Worm (Caenorhabditis elegans) whole organism, L1 larva: ENCODE data around the gene vha-2.

Experiments used
- F16B12.6 ChIP-seq: fragments of 150-350 bp; optimal IDR thresholded peaks from 2 replicates; lab custom pipeline; 2014; ENCODE audit warnings: missing biosample characterization, missing genetic modification characterization
- aha-1 ChIP-seq: fragments of 150-350 bp; optimal IDR thresholded peaks from 2 replicates; lab custom pipeline; 2014; ENCODE audit warnings: missing biosample characterization, missing genetic modification characterization
- aly-2 ChIP-seq: fragments of 150-350 bp; optimal IDR thresholded peaks from 2 replicates; lab custom pipeline; 2014; ENCODE audit warnings: missing biosample characterization, missing genetic modification characterization
- ama-1 ChIP-seq: fragments of 150-350 bp; optimal IDR thresholded peaks from 2 replicates; lab custom pipeline; 2014
- ceh-90 ChIP-seq: sonication (generic microtip); optimal IDR thresholded peaks from 2 replicates; lab custom pipeline; 2016; ENCODE audit warnings: missing genetic modification characterization, missing compliant biosample characterization
- dpl-1 ChIP-seq, 3 experiments: fragments of 150-350 bp in 2 of 3; sonication (generic microtip) in 1 of 3; optimal IDR thresholded peaks; 2 replicates each; lab custom pipeline; 2014 to 2017; ENCODE audit warnings: missing biosample characterization in 3 of 3, missing genetic modification characterization in 3 of 3, missing genetic modification reagents in 3 of 3
- dsc-1 ChIP-seq: sonication (generic microtip); optimal IDR thresholded peaks from 2 replicates; lab custom pipeline; 2016; ENCODE audit warnings: mild to moderate bottlenecking, missing genetic modification characterization, missing compliant biosample characterization
- efl-1 ChIP-seq, 4 experiments: fragments of 150-350 bp; optimal IDR thresholded peaks in 3 of 4; peaks in 1 of 4; 1 replicate in 1 of 4; 2 replicates in 3 of 4; lab custom pipeline; 2014; ENCODE audit warnings: missing biosample characterization in 2 of 4, missing genetic modification characterization in 2 of 4, missing genetic modification reagents in 2 of 4
- efl-3 ChIP-seq: fragments of 200-800 bp; sonication (Bioruptor generic); optimal IDR thresholded peaks from 2 replicates; lab custom pipeline; 2018; ENCODE audit warnings: mild to moderate bottlenecking, missing genetic modification characterization, missing compliant biosample characterization
- elt-3 ChIP-seq, 6 experiments: fragments of 150-350 bp in 1 of 6; sonication (generic microtip); optimal IDR thresholded peaks; 2 replicates each; lab custom pipeline; 2017 to 2018; ENCODE audit warnings: missing biosample characterization in 6 of 6, missing genetic modification characterization in 6 of 6, inconsistent platforms in 1 of 6
- ets-5 ChIP-seq: fragments of 200-800 bp; sonication (Bioruptor generic); IDR thresholded peaks from 2 replicates; pipeline ENCODE4 v1.3.6; 2022; ENCODE audit warnings: missing genetic modification characterization, missing compliant biosample characterization
- fkh-10 ChIP-seq: sonication (generic microtip); optimal IDR thresholded peaks from 2 replicates; lab custom pipeline; 2017; ENCODE audit warnings: missing biosample characterization, missing genetic modification reagents, missing genetic modification characterization
- fos-1 ChIP-seq: fragments of 150-350 bp; optimal IDR thresholded peaks from 2 replicates; lab custom pipeline; 2014; ENCODE audit warnings: missing biosample characterization, missing genetic modification characterization
- irx-1 ChIP-seq: sonication (generic microtip); optimal IDR thresholded peaks from 2 replicates; lab custom pipeline; 2016; ENCODE audit warnings: missing genetic modification characterization, missing compliant biosample characterization
- isw-1 ChIP-seq: fragments of 200-800 bp; sonication (Bioruptor generic); IDR thresholded peaks from 2 replicates; pipeline ENCODE4 v1.3.6; 2022; ENCODE audit warnings: missing genetic modification characterization, missing compliant biosample characterization
- jun-1 ChIP-seq: fragments of 150-350 bp; optimal IDR thresholded peaks from 2 replicates; lab custom pipeline; 2014; ENCODE audit warnings: missing biosample characterization, missing genetic modification reagents, missing genetic modification characterization
- lin-13 ChIP-seq: fragments of 150-350 bp; optimal IDR thresholded peaks from 2 replicates; lab custom pipeline; 2014; ENCODE audit warnings: missing biosample characterization, missing genetic modification reagents, missing genetic modification characterization
- lin-14 ChIP-seq: fragments of 200-800 bp; sonication (Bioruptor generic); optimal IDR thresholded peaks from 2 replicates; lab custom pipeline; 2018; ENCODE audit warnings: mild to moderate bottlenecking, missing genetic modification characterization, moderate library complexity, missing compliant biosample characterization
- lin-35 ChIP-seq, 2 experiments: fragments of 150-350 bp; optimal IDR thresholded peaks; 2 replicates each; lab custom pipeline; 2014; ENCODE audit warnings: missing biosample characterization in 2 of 2, missing genetic modification characterization in 2 of 2, missing genetic modification reagents in 2 of 2
- lin-39 ChIP-seq: fragments of 150-350 bp; optimal IDR thresholded peaks from 2 replicates; lab custom pipeline; 2014; ENCODE audit warnings: missing biosample characterization, missing genetic modification reagents, missing genetic modification characterization
- lir-3 ChIP-seq: sonication (generic microtip); optimal IDR thresholded peaks from 2 replicates; lab custom pipeline; 2016; ENCODE audit warnings: mild to moderate bottlenecking, missing genetic modification characterization, moderate library complexity, missing compliant biosample characterization; ENCODE audit not compliant: poor library complexity
- lsy-2 ChIP-seq, 2 experiments: fragments of 150-350 bp; optimal IDR thresholded peaks; 2 replicates each; lab custom pipeline; 2014; ENCODE audit warnings: missing biosample characterization in 2 of 2, missing genetic modification characterization in 2 of 2
- mab-9 ChIP-seq: fragments of 200-800 bp; sonication (Bioruptor generic); IDR thresholded peaks from 2 replicates; pipeline ENCODE4 v1.3.6; 2022; ENCODE audit warnings: missing genetic modification reagents, missing genetic modification characterization, missing compliant biosample characterization
- mep-1 ChIP-seq: fragments of 150-350 bp; optimal IDR thresholded peaks from 2 replicates; lab custom pipeline; 2014; ENCODE audit warnings: missing biosample characterization, missing genetic modification characterization
- nhr-11 ChIP-seq: fragments of 150-350 bp; optimal IDR thresholded peaks from 2 replicates; lab custom pipeline; 2014; ENCODE audit warnings: missing biosample characterization, missing genetic modification characterization
- nhr-19 ChIP-seq: fragments of 200-800 bp; sonication (Bioruptor generic); conservative IDR thresholded peaks from 2 replicates; pipeline ENCODE4 v1.3.6; 2022; ENCODE audit warnings: missing genetic modification characterization, missing compliant biosample characterization
- nhr-20 ChIP-seq: sonication (generic microtip); optimal IDR thresholded peaks from 2 replicates; lab custom pipeline; 2016; ENCODE audit warnings: mild to moderate bottlenecking, missing genetic modification characterization, missing compliant biosample characterization
- nhr-237 ChIP-seq: fragments of 150-350 bp; optimal IDR thresholded peaks from 2 replicates; lab custom pipeline; 2014; ENCODE audit warnings: missing biosample characterization, missing genetic modification characterization
- nhr-47 ChIP-seq: sonication (generic microtip); optimal IDR thresholded peaks from 2 replicates; lab custom pipeline; 2016; ENCODE audit warnings: mild to moderate bottlenecking, missing genetic modification characterization, moderate library complexity, missing compliant biosample characterization
- nhr-71 ChIP-seq: sonication (generic microtip); optimal IDR thresholded peaks from 2 replicates; lab custom pipeline; 2016; ENCODE audit warnings: mild to moderate bottlenecking, missing genetic modification characterization, moderate library complexity, missing compliant biosample characterization
- nhr-77 ChIP-seq: fragments of 150-350 bp; optimal IDR thresholded peaks from 2 replicates; lab custom pipeline; 2014; ENCODE audit warnings: missing biosample characterization, missing genetic modification characterization
- pag-3 ChIP-seq: sonication (generic microtip); optimal IDR thresholded peaks from 2 replicates; lab custom pipeline; 2017; ENCODE audit warnings: missing genetic modification characterization, mild to moderate bottlenecking, missing compliant biosample characterization, antibody characterized with exemption, borderline replicate concordance; ENCODE audit not compliant: insufficient read depth
- rnt-1 ChIP-seq: sonication (generic microtip); optimal IDR thresholded peaks from 2 replicates; lab custom pipeline; 2016; ENCODE audit warnings: mild to moderate bottlenecking, missing genetic modification characterization, moderate library complexity, missing compliant biosample characterization
- skn-1 ChIP-seq: fragments of 150-350 bp; optimal IDR thresholded peaks from 2 replicates; lab custom pipeline; 2014; ENCODE audit warnings: missing biosample characterization, missing genetic modification characterization
- snu-23 ChIP-seq: sonication (generic microtip); optimal IDR thresholded peaks from 2 replicates; lab custom pipeline; 2016; ENCODE audit warnings: missing genetic modification characterization, missing compliant biosample characterization
- sox-4 ChIP-seq: sonication (generic microtip); optimal IDR thresholded peaks from 2 replicates; lab custom pipeline; 2016; ENCODE audit warnings: missing genetic modification characterization, missing compliant biosample characterization
- sptf-1 ChIP-seq: fragments of 150-350 bp; optimal IDR thresholded peaks from 2 replicates; lab custom pipeline; 2014; ENCODE audit warnings: missing biosample characterization, missing genetic modification characterization
- sup-37 ChIP-seq: fragments of 200-800 bp; sonication (Bioruptor generic); optimal IDR thresholded peaks from 2 replicates; lab custom pipeline; 2018; ENCODE audit warnings: mild to moderate bottlenecking, missing genetic modification characterization, missing compliant biosample characterization
- tbx-2 ChIP-seq: sonication (generic microtip); optimal IDR thresholded peaks from 2 replicates; lab custom pipeline; 2016; ENCODE audit warnings: missing genetic modification characterization, missing compliant biosample characterization
- unc-130 ChIP-seq: fragments of 150-350 bp; optimal IDR thresholded peaks from 2 replicates; lab custom pipeline; 2017; ENCODE audit warnings: missing biosample characterization, missing genetic modification characterization, inconsistent platforms
- unc-98 ChIP-seq: fragments of 200-800 bp; sonication (Bioruptor generic); IDR thresholded peaks from 2 replicates; pipeline ENCODE4 v1.3.6; 2022; ENCODE audit warnings: missing genetic modification characterization, missing compliant biosample characterization
- vab-15 ChIP-seq: sonication (generic microtip); optimal IDR thresholded peaks from 2 replicates; lab custom pipeline; 2017; ENCODE audit warnings: missing genotype, mild to moderate bottlenecking, missing genetic modification characterization, missing compliant biosample characterization
- zag-1 ChIP-seq: fragments of 150-350 bp; optimal IDR thresholded peaks from 2 replicates; lab custom pipeline; 2014; ENCODE audit warnings: missing biosample characterization, missing genetic modification characterization
- zip-4 ChIP-seq: fragments of 200-800 bp; sonication (Bioruptor generic); optimal IDR thresholded peaks from 2 replicates; lab custom pipeline; 2018; ENCODE audit warnings: mild to moderate bottlenecking, missing genetic modification characterization, moderate library complexity, missing compliant biosample characterization
- ztf-11 ChIP-seq, 2 experiments: sonication (generic microtip); optimal IDR thresholded peaks; 2 replicates each; lab custom pipeline; 2016 to 2017; ENCODE audit warnings: missing genetic modification characterization in 2 of 2, missing biosample characterization in 1 of 2, missing compliant biosample characterization in 1 of 2

The vha-2 gene

DNA sequence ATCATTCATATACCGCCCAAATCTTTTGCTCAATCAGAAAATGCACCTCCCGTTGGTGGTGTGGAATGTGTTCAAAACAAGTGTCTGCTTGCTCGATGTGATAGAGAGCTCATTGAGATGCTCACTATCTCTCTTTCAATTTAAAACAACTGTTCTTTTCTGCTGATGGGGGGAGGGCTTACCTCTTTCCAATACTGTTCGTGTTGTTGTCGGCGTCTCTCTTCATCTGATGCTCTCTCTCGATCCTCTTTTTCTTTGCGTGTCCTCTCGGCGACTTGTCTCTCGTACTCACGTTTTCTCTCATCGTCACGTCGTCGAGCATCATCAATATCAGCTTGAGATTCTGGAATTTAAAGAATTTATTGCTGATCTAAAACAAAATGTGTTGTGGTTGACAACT, 40.0 kb upstream of the vha-2 start:
- TF ChIP-seq ceh-90 (no peak), ama-1 (lab: Kevin White, UChicago) (no peak), snu-23 (peak; percentile 32), lsy-2 (tag; optimal IDR thresholded peaks at IDR 0.05; lab: Kevin White, UChicago) (peak in 1 of 2 experiments; percentile 9), nhr-77 (tag; lab: Kevin White, UChicago) (no peak), efl-3 (GFP tag; lab: Kevin White, UChicago) (no peak), rnt-1 (tag; lab: Kevin White, UChicago) (peak; percentile 77), nhr-71 (tag; lab: Kevin White, UChicago) (peak; percentile 75), lin-39 (tag; lab: Kevin White, UChicago) (peak; percentile 69), irx-1 (tag; lab: Kevin White, UChicago) (no peak), nhr-19 (GFP tag; lab: Robert Waterston, UW) (peak; percentile 47), lir-3 (peak; percentile 20), lin-14 (GFP tag; lab: Kevin White, UChicago) (peak; percentile 77), aly-2 (tag; lab: Kevin White, UChicago) (no peak), zag-1 (tag; lab: Kevin White, UChicago) (no peak), unc-98 (GFP tag; lab: Robert Waterston, UW) (no peak), lin-35 (GFP tag; optimal IDR thresholded peaks at IDR 0.05; lab: Kevin White, UChicago) (peak in 1 of 2 experiments; percentile 8), mep-1 (tag; lab: Kevin White, UChicago) (peak; percentile 15), ets-5 (GFP tag; lab: Robert Waterston, UW) (no peak), nhr-237 (tag; lab: Kevin White, UChicago) (no peak), efl-1 (optimal IDR thresholded peaks at IDR 0.05; lab: Kevin White, UChicago) (peak; percentile 32 to 52), efl-1 (GFP tag; optimal IDR thresholded peaks at IDR 0.05 in 1 of 2; lab: Kevin White, UChicago) (peak in 1 of 2 experiments; percentile 88), dpl-1 (GFP tag; optimal IDR thresholded peaks at IDR 0.05; lab: Kevin White, UChicago) (peak in 1 of 3 experiments; percentile 5)

DNA sequence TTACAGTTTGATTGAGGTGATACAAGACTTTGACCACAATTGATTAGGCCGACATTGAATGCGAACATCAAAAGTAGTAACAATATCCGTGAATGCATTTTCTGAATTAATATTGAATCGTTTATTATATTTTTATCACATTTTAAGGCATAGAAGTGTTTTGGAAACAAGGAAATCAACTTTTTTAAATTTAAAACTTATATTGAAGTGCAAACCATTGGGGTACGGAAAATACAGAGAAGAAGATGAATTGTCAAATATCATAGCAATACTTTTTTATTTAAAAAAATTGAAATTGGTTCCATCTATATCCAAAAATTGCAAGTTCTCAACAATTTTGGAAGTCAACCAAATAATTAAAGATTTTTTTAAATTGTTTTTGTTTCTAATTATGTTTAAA, 38.7 kb upstream of the vha-2 start, which contains the start of gene T05G5.1:
Gene T05G5.1 (minus strand): TSS at position 101 of the 400 bp plus-strand sequence.
- TF ChIP-seq jun-1 (tag; lab: Kevin White, UChicago), result no peak
- TF ChIP-seq sup-37 (GFP tag; lab: Kevin White, UChicago), result no peak
- no peak for TF ChIP-seq dsc-1 (tag; lab: Kevin White, UChicago)
- TF ChIP-seq tbx-2 (tag; lab: Kevin White, UChicago), result no peak
- no peak for TF ChIP-seq nhr-11
- TF ChIP-seq mab-9 (GFP tag; lab: Robert Waterston, UW), result no peak
- TF ChIP-seq fos-1, result no peak
- TF ChIP-seq lin-14 (GFP tag; lab: Kevin White, UChicago), result no peak

DNA sequence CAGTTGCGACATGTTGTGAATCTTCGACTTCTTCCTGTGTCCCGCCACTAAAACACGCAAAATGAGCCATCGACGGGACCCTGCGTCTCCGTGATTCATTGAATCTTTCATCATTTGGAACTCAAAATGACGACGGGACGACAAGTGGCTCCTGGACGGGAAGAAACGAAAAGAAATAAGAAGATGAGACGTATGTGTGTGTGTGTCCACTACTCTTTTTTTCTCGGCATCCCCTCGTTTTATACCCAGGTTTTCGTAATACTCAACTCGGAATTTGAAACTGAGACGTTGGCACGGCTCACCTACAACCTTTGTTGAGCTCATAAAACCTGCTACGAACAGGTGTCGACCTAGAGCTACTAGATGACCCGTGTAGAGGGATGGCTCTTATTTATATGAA, 37.4 kb upstream of the vha-2 start:
- TF ChIP-seq nhr-71 (tag; lab: Kevin White, UChicago) (peak; percentile 64), dpl-1 (GFP tag; optimal IDR thresholded peaks at IDR 0.05; lab: Kevin White, UChicago) (no peak), rnt-1 (tag; lab: Kevin White, UChicago) (peak; percentile 59), lin-14 (GFP tag; lab: Kevin White, UChicago) (peak; percentile 73), sptf-1 (tag; lab: Kevin White, UChicago) (no peak), nhr-19 (GFP tag; lab: Robert Waterston, UW) (peak; percentile 22; the same call in 1 of the 2 replicates), isw-1 (GFP tag; lab: Robert Waterston, UW) (no peak), F16B12.6 (tag; lab: Kevin White, UChicago) (no peak), sox-4 (no peak), vab-15 (tag; lab: Kevin White, UChicago) (no peak), unc-130 (tag; lab: Kevin White, UChicago) (peak; percentile 9), nhr-20 (tag; lab: Kevin White, UChicago) (peak; percentile 33), snu-23 (peak; percentile 58), lin-13 (GFP tag; lab: Kevin White, UChicago) (no peak), pag-3 (tag; lab: Kevin White, UChicago) (peak; percentile 83), skn-1 (no peak), mep-1 (tag; lab: Kevin White, UChicago) (no peak), aha-1 (no peak), efl-1 (optimal IDR thresholded peaks at IDR 0.05; lab: Kevin White, UChicago) (peak in 1 of 2 experiments; percentile 6), efl-1 (GFP tag; optimal IDR thresholded peaks at IDR 0.05 in 1 of 2; lab: Kevin White, UChicago) (no peak), zip-4 (GFP tag; lab: Kevin White, UChicago) (no peak), tbx-2 (tag; lab: Kevin White, UChicago) (no peak), elt-3 (tag; optimal IDR thresholded peaks at IDR 0.05; lab: Kevin White, UChicago) (no peak), zag-1 (tag; lab: Kevin White, UChicago) (no peak), ztf-11 (tag; optimal IDR thresholded peaks at IDR 0.05; lab: Kevin White, UChicago) (no peak), fkh-10 (GFP tag; lab: Kevin White, UChicago) (no peak), lsy-2 (tag; optimal IDR thresholded peaks at IDR 0.05; lab: Kevin White, UChicago) (peak in 1 of 2 experiments; percentile 33), nhr-47 (tag; lab: Kevin White, UChicago) (no peak)
